Worm (Caenorhabditis elegans) whole organism, mixed stage, embryonic: Measurements from ENCODE around the gene cyp-35A4.

Source experiments
- M03D4.4 ChIP-seq: sonication (generic microtip); optimal IDR thresholded peaks from 2 replicates; lab custom pipeline; 2017; ENCODE audit warnings: mild to moderate bottlenecking, missing genetic modification characterization, missing compliant biosample characterization
- bed-3 ChIP-seq: fragments of 200-800 bp; sonication (Bioruptor generic); optimal IDR thresholded peaks from 3 replicates; lab custom pipeline; 2018; ENCODE audit warnings: mild to moderate bottlenecking, missing genetic modification characterization, moderate library complexity, missing compliant biosample characterization
- blmp-1 ChIP-seq: fragments of 150-350 bp; optimal IDR thresholded peaks from 2 replicates; lab custom pipeline; 2014; ENCODE audit warnings: missing biosample characterization, missing genetic modification characterization
- ceh-39 ChIP-seq: fragments of 150-350 bp; optimal IDR thresholded peaks from 2 replicates; lab custom pipeline; 2014; ENCODE audit warnings: missing biosample characterization, missing genetic modification characterization
- ceh-43 ChIP-seq: fragments of 200-800 bp; sonication (Bioruptor generic); optimal IDR thresholded peaks from 2 replicates; lab custom pipeline; 2018; ENCODE audit warnings: mild to moderate bottlenecking, missing genetic modification characterization, moderate library complexity, missing compliant biosample characterization
- ceh-83 ChIP-seq: fragments of 200-800 bp; sonication (Bioruptor generic); optimal IDR thresholded peaks from 2 replicates; lab custom pipeline; 2018; ENCODE audit warnings: mild to moderate bottlenecking, missing genetic modification characterization, missing compliant biosample characterization
- ces-1 ChIP-seq: fragments of 150-350 bp; optimal IDR thresholded peaks from 2 replicates; lab custom pipeline; 2014; ENCODE audit warnings: missing biosample characterization, missing genetic modification reagents, missing genetic modification characterization
- cnd-1 ChIP-seq: fragments of 200-800 bp; sonication (Bioruptor generic); optimal IDR thresholded peaks from 2 replicates; lab custom pipeline; 2018; ENCODE audit warnings: mild to moderate bottlenecking, missing genetic modification characterization, missing compliant biosample characterization
- drap-1 ChIP-seq: fragments of 200-800 bp; sonication (Bioruptor generic); optimal IDR thresholded peaks from 3 replicates; lab custom pipeline; 2018; ENCODE audit warnings: mild to moderate bottlenecking, missing genetic modification characterization, missing compliant biosample characterization
- elt-1 ChIP-seq: sonication (generic microtip); optimal IDR thresholded peaks from 2 replicates; lab custom pipeline; 2017; ENCODE audit warnings: missing genetic modification characterization, mild to moderate bottlenecking, missing compliant biosample characterization, antibody characterized with exemption, moderate library complexity, borderline replicate concordance; ENCODE audit not compliant: insufficient read depth
- elt-3 ChIP-seq: fragments of 150-350 bp; optimal IDR thresholded peaks from 2 replicates; lab custom pipeline; 2014; ENCODE audit warnings: missing biosample characterization, missing genetic modification characterization
- flh-1 ChIP-seq: fragments of 200-800 bp; sonication (Bioruptor generic); optimal IDR thresholded peaks from 2 replicates; lab custom pipeline; 2018; ENCODE audit warnings: mild to moderate bottlenecking, missing genetic modification characterization, moderate library complexity, missing compliant biosample characterization
- ham-2 ChIP-seq: fragments of 200-800 bp; sonication (Bioruptor generic); optimal IDR thresholded peaks from 2 replicates; lab custom pipeline; 2018; ENCODE audit warnings: mild to moderate bottlenecking, missing genetic modification characterization, missing compliant biosample characterization
- hlh-1 ChIP-seq: fragments of 150-350 bp; optimal IDR thresholded peaks from 2 replicates; lab custom pipeline; 2014; ENCODE audit warnings: missing biosample characterization, missing genetic modification reagents, missing genetic modification characterization
- lin-32 ChIP-seq: fragments of 200-800 bp; sonication (Bioruptor generic); optimal IDR thresholded peaks from 2 replicates; lab custom pipeline; 2018; ENCODE audit warnings: mild to moderate bottlenecking, missing genetic modification characterization, missing compliant biosample characterization
- lsy-2 ChIP-seq: fragments of 150-350 bp; optimal IDR thresholded peaks from 2 replicates; lab custom pipeline; 2014; ENCODE audit warnings: missing biosample characterization, missing genetic modification characterization
- mab-5 ChIP-seq: fragments of 150-350 bp; optimal IDR thresholded peaks from 2 replicates; lab custom pipeline; 2014; ENCODE audit warnings: missing biosample characterization, missing genetic modification characterization
- mep-1 ChIP-seq: fragments of 150-350 bp; optimal IDR thresholded peaks from 2 replicates; lab custom pipeline; 2017; ENCODE audit warnings: missing biosample characterization, missing genetic modification reagents, missing genetic modification characterization, inconsistent platforms
- mls-2 ChIP-seq: sonication (generic microtip); optimal IDR thresholded peaks from 2 replicates; lab custom pipeline; 2016; ENCODE audit warnings: mild to moderate bottlenecking, missing genetic modification characterization, moderate library complexity, missing compliant biosample characterization
- nhr-12 ChIP-seq: fragments of 150-350 bp; optimal IDR thresholded peaks from 2 replicates; lab custom pipeline; 2014; ENCODE audit warnings: missing biosample characterization, missing genetic modification characterization
- nhr-2 ChIP-seq: fragments of 150-350 bp; optimal IDR thresholded peaks from 2 replicates; lab custom pipeline; 2014; ENCODE audit warnings: missing biosample characterization, missing genetic modification characterization
- nhr-237 ChIP-seq: fragments of 150-350 bp; optimal IDR thresholded peaks from 2 replicates; lab custom pipeline; 2014; ENCODE audit warnings: missing biosample characterization, missing genetic modification characterization
- nhr-28 ChIP-seq: fragments of 150-350 bp; optimal IDR thresholded peaks from 2 replicates; lab custom pipeline; 2014; ENCODE audit warnings: missing biosample characterization, missing genetic modification characterization
- nhr-76 ChIP-seq: sonication (generic microtip); optimal IDR thresholded peaks from 2 replicates; lab custom pipeline; 2017; ENCODE audit warnings: missing biosample characterization, missing genetic modification characterization
- sem-2 ChIP-seq: fragments of 200-800 bp; sonication (Bioruptor generic); optimal IDR thresholded peaks from 2 replicates; lab custom pipeline; 2018; ENCODE audit warnings: mild to moderate bottlenecking, missing genetic modification characterization, missing compliant biosample characterization
- snpc-4 ChIP-seq: fragments of 150-350 bp; optimal IDR thresholded peaks from 2 replicates; lab custom pipeline; 2014; ENCODE audit warnings: missing biosample characterization, missing genetic modification characterization
- sptf-1 ChIP-seq: sonication (generic microtip); optimal IDR thresholded peaks from 2 replicates; lab custom pipeline; 2017; ENCODE audit warnings: mild to moderate bottlenecking, missing genetic modification characterization, moderate library complexity, missing compliant biosample characterization
- tbx-8 ChIP-seq: fragments of 200-800 bp; sonication (Bioruptor generic); optimal IDR thresholded peaks from 2 replicates; lab custom pipeline; 2018; ENCODE audit warnings: mild to moderate bottlenecking, missing genetic modification characterization, moderate library complexity, missing compliant biosample characterization
- unc-120 ChIP-seq: sonication (generic microtip); optimal IDR thresholded peaks from 2 replicates; lab custom pipeline; 2017; ENCODE audit warnings: missing genetic modification characterization, missing compliant biosample characterization; ENCODE audit not compliant: poor library complexity, severe bottlenecking
- unc-39 ChIP-seq: fragments of 150-350 bp; optimal IDR thresholded peaks from 2 replicates; lab custom pipeline; 2014; ENCODE audit warnings: missing biosample characterization, missing genetic modification characterization
- unc-62 ChIP-seq: fragments of 150-350 bp; optimal IDR thresholded peaks from 2 replicates; lab custom pipeline; 2014; ENCODE audit warnings: missing biosample characterization, missing genetic modification reagents, missing genetic modification characterization
- zip-8 ChIP-seq: fragments of 150-350 bp; optimal IDR thresholded peaks from 2 replicates; lab custom pipeline; 2014; ENCODE audit warnings: missing biosample characterization, missing genetic modification characterization
- ztf-11 ChIP-seq: fragments of 150-350 bp; optimal IDR thresholded peaks from 2 replicates; lab custom pipeline; 2014; ENCODE audit warnings: missing biosample characterization, missing genetic modification characterization

cyp-35A4 gene

DNA sequence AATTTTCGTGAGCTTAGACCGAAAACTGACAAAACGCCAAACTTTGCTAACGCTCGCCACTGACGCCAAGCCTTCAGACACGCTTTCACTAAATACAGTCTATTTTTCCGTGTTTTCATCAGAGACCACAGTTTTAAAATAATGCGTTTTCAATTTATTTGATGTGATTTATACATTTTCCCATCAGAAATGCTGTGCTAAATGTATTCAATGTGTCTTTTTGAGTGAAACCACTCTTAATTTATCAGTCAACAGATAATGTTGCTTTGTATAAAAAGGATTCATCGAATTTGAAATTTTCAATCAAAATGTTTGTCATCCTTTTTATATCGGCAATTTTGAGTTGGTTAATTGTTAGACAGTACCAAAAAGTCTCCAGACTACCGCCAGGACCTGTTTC is at the start of gene cyp-35A4:
cyp-35A4 (plus strand) TSS at position 301 of the 400 bp plus-strand sequence.
- TF ChIP-seq ceh-83 (GFP tag; lab: Kevin White, UChicago) (no peak), elt-3 (tag; lab: Kevin White, UChicago) (no peak), M03D4.4 (no peak), nhr-28 (tag; lab: Kevin White, UChicago) (no peak), snpc-4 (no peak), lin-32 (GFP tag; lab: Kevin White, UChicago) (no peak), ceh-43 (GFP tag; lab: Kevin White, UChicago) (no peak), bed-3 (GFP tag; lab: Kevin White, UChicago) (no peak), unc-39 (tag; lab: Kevin White, UChicago) (no peak), drap-1 (GFP tag; lab: Kevin White, UChicago) (no peak), mls-2 (tag; lab: Kevin White, UChicago) (no peak), ztf-11 (tag; lab: Kevin White, UChicago) (no peak), blmp-1 (tag; lab: Kevin White, UChicago) (no peak), hlh-1 (no peak)
- TF ChIP-seq, all 35 proteins: peak for 0

DNA sequence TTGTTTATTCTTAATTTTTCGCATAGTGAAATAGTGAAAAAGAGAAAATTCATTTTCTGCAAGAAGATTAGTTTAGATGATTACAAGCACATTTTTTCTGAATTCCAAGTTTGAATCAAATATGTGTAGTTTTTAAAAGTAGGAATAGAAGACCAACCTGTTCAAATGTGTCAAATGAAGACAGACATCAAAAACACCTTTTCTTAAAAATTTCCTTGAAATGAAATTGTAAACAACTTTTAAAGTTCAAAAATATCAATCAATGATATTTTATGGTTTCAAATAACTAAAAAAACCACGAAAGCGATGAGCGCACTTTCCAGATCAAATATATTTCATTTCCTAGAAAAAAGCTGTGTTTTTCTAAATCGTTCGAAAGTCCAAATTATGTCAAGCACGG is 49.7 kb upstream of the cyp-35A4 start, which contains the start of gene nlp-30:
nlp-30 (plus strand) TSS at position 301 of the 400 bp plus-strand sequence.
- TF ChIP-seq ham-2 (GFP tag; lab: Kevin White, UChicago) (no peak), nhr-2 (tag; lab: Kevin White, UChicago) (no peak), snpc-4 (no peak), elt-1 (no peak)

DNA sequence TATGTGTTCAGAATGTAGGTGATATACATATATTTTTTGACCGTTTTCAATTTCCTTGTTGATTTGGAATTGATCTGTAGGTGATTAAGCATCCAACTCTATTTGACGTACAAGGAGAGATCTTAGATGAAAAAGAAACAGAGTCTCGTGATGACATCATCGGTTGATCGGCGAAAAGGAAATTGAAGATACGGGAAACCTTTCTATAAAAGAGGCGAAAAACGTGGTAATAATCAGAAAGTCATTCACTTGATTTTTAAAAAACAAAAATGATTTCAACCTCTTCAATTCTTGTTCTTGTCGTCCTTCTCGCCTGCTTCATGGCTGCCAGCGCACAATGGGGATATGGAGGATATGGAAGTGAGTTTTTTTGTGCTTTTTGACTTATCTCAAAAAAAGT is 47.2 kb upstream of the cyp-35A4 start, which contains the start of gene nlp-29:
nlp-29 (plus strand) TSS at position 248 of the 400 bp plus-strand sequence.
- TF ChIP-seq mab-5 = no peak
- TF ChIP-seq tbx-8 (GFP tag; lab: Kevin White, UChicago) = no peak
- TF ChIP-seq nhr-28 (tag; lab: Kevin White, UChicago) = no peak
- TF ChIP-seq M03D4.4 = no peak
- TF ChIP-seq lsy-2 (tag; lab: Kevin White, UChicago) = no peak
- TF ChIP-seq nhr-12 = no peak
- TF ChIP-seq sptf-1 (tag; lab: Kevin White, UChicago) = no peak
- TF ChIP-seq blmp-1 (tag; lab: Kevin White, UChicago) = no peak
- TF ChIP-seq ceh-43 (GFP tag; lab: Kevin White, UChicago) = no peak
- TF ChIP-seq flh-1 (GFP tag; lab: Kevin White, UChicago) = no peak
- no peak for TF ChIP-seq drap-1 (GFP tag; lab: Kevin White, UChicago)
- no peak for TF ChIP-seq unc-39 (tag; lab: Kevin White, UChicago)
- no peak for TF ChIP-seq nhr-76 (tag; lab: Kevin White, UChicago)

ce11 chrV:3985104-3985503 is 46.3 kb upstream of the cyp-35A4 start:
- no peak for TF ChIP-seq zip-8 (tag; lab: Kevin White, UChicago)
- TF ChIP-seq mab-5 = no peak
- no peak for TF ChIP-seq M03D4.4
- no peak for TF ChIP-seq hlh-1
- no peak for TF ChIP-seq lsy-2 (tag; lab: Kevin White, UChicago)
- TF ChIP-seq nhr-76 (tag; lab: Kevin White, UChicago) = no peak
- TF ChIP-seq tbx-8 (GFP tag; lab: Kevin White, UChicago) = no peak
- TF ChIP-seq bed-3 (GFP tag; lab: Kevin White, UChicago) = no peak
- no peak for TF ChIP-seq sem-2
- TF ChIP-seq cnd-1 (tag; lab: Kevin White, UChicago) = no peak
- TF ChIP-seq sptf-1 (tag; lab: Kevin White, UChicago) = no peak
- no peak for TF ChIP-seq ztf-11 (tag; lab: Kevin White, UChicago)

ce11 chrV:3987616-3988015 is 43.8 kb upstream of the cyp-35A4 start, which contains the start of gene nlp-28:
TSS of gene nlp-28 (plus strand) at chrV:3987900.
- TF ChIP-seq ztf-11 (tag; lab: Kevin White, UChicago) (no peak), unc-120 (no peak), mep-1 (tag; lab: Kevin White, UChicago) (no peak), drap-1 (GFP tag; lab: Kevin White, UChicago) (no peak), M03D4.4 (no peak), ceh-39 (tag; lab: Kevin White, UChicago) (no peak), sptf-1 (tag; lab: Kevin White, UChicago) (no peak), nhr-237 (tag; lab: Kevin White, UChicago) (no peak), lsy-2 (tag; lab: Kevin White, UChicago) (no peak), unc-62 (GFP tag; lab: Kevin White, UChicago) (no peak), zip-8 (tag; lab: Kevin White, UChicago) (no peak), ces-1 (GFP tag; lab: Kevin White, UChicago) (no peak)
